Worm (Caenorhabditis elegans): Measurements from ENCODE around the gene Y37D8A.3.

DNA sequence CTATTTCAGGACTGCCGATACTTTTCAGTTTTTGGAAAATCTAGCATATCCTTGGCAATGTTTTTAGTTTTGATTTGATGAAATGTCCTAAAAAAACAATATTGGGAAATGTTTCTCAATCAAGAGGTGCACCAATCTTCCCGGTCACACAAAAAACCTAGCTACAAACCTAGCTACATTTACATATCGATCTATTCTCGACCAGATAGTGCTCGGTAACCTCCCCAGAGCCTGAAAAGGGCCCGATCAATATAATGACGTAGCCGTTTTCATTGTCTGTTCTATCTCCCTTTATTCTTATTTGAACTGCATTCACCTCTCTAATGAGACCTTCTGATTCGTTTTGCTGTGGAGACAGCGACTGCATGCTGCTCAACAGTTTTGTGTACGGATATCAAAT, 21.4 kb upstream of the Y37D8A.3 start, which contains the start of gene BE10.3:
- TF ChIP-seq hlh-26 (GFP tag; conservative IDR thresholded peaks at IDR 0.05) (no peak), K11D2.4 (GFP tag; IDR thresholded peaks at IDR 0.05) (no peak), ama-1 (optimal IDR thresholded peaks at IDR 0.05) (no peak), ama-1 (GFP tag; optimal IDR thresholded peaks at IDR 0.05) (no peak), B0261.1 (tag; optimal IDR thresholded peaks at IDR 0.05) (no peak)

Data from whole organism, young adult.